Worm (Caenorhabditis elegans) whole organism, L1 larva: ENCODE measurements around the gene Y57G11C.23.

ENCODE experiments used
- C16A3.4 ChIP-seq: fragments of 150-350 bp; optimal IDR thresholded peaks from 2 replicates; lab custom pipeline; 2014; ENCODE audit warnings: missing biosample characterization, missing genetic modification characterization
- C34B4.2 ChIP-seq: sonication (generic microtip); optimal IDR thresholded peaks from 2 replicates; lab custom pipeline; 2017; ENCODE audit warnings: mild to moderate bottlenecking, missing genetic modification characterization, missing compliant biosample characterization
- ama-1 ChIP-seq: fragments of 150-350 bp; optimal IDR thresholded peaks from 2 replicates; lab custom pipeline; 2014
- blmp-1 ChIP-seq: fragments of 150-350 bp; optimal IDR thresholded peaks from 2 replicates; lab custom pipeline; 2014; ENCODE audit warnings: missing biosample characterization, missing genetic modification characterization
- ceh-8 ChIP-seq: fragments of 200-800 bp; sonication (Bioruptor generic); optimal IDR thresholded peaks from 2 replicates; lab custom pipeline; 2018; ENCODE audit warnings: mild to moderate bottlenecking, missing genetic modification characterization, moderate library complexity, missing compliant biosample characterization
- ces-1 ChIP-seq: fragments of 150-350 bp; optimal IDR thresholded peaks from 2 replicates; lab custom pipeline; 2014; ENCODE audit warnings: missing biosample characterization, missing genetic modification reagents, missing genetic modification characterization
- dpl-1 ChIP-seq, 3 experiments: fragments of 150-350 bp in 2 of 3; sonication (generic microtip) in 1 of 3; optimal IDR thresholded peaks; 2 replicates each; lab custom pipeline; 2014 to 2017; ENCODE audit warnings: missing biosample characterization in 3 of 3, missing genetic modification characterization in 3 of 3, missing genetic modification reagents in 3 of 3
- dsc-1 ChIP-seq: sonication (generic microtip); optimal IDR thresholded peaks from 2 replicates; lab custom pipeline; 2016; ENCODE audit warnings: mild to moderate bottlenecking, missing genetic modification characterization, missing compliant biosample characterization
- efl-1 ChIP-seq, 4 experiments: fragments of 150-350 bp; optimal IDR thresholded peaks in 3 of 4; peaks in 1 of 4; 1 replicate in 1 of 4; 2 replicates in 3 of 4; lab custom pipeline; 2014; ENCODE audit warnings: missing biosample characterization in 2 of 4, missing genetic modification characterization in 2 of 4, missing genetic modification reagents in 2 of 4
- efl-3 ChIP-seq: fragments of 200-800 bp; sonication (Bioruptor generic); optimal IDR thresholded peaks from 2 replicates; lab custom pipeline; 2018; ENCODE audit warnings: mild to moderate bottlenecking, missing genetic modification characterization, missing compliant biosample characterization
- egl-27 ChIP-seq, 2 experiments: fragments of 150-350 bp in 1 of 2; sonication (generic microtip); optimal IDR thresholded peaks; 3 replicates each; lab custom pipeline; 2017 to 2018; ENCODE audit warnings: missing biosample characterization in 2 of 2, missing genetic modification characterization in 2 of 2, missing genetic modification reagents in 2 of 2
- elt-2 ChIP-seq: sonication (generic microtip); optimal IDR thresholded peaks from 2 replicates; lab custom pipeline; 2016; ENCODE audit warnings: missing genetic modification characterization, mild to moderate bottlenecking, inconsistent platforms, missing compliant biosample characterization, missing genetic modification reagents
- fkh-10 ChIP-seq: sonication (generic microtip); optimal IDR thresholded peaks from 2 replicates; lab custom pipeline; 2017; ENCODE audit warnings: missing biosample characterization, missing genetic modification reagents, missing genetic modification characterization
- fkh-4 ChIP-seq: sonication (generic microtip); optimal IDR thresholded peaks from 2 replicates; lab custom pipeline; 2016; ENCODE audit warnings: missing compliant biosample characterization, missing genetic modification characterization, borderline replicate concordance
- fkh-8 ChIP-seq: sonication (generic microtip); optimal IDR thresholded peaks from 2 replicates; lab custom pipeline; 2016; ENCODE audit warnings: mild to moderate bottlenecking, missing genetic modification characterization, missing compliant biosample characterization
- hlh-17 ChIP-seq: fragments of 200-800 bp; sonication (Bioruptor generic); optimal IDR thresholded peaks from 2 replicates; lab custom pipeline; 2018; ENCODE audit warnings: missing genetic modification characterization, mild to moderate bottlenecking, missing compliant biosample characterization, moderate library complexity, borderline replicate concordance
- isw-1 ChIP-seq: fragments of 200-800 bp; sonication (Bioruptor generic); IDR thresholded peaks from 2 replicates; pipeline ENCODE4 v1.3.6; 2022; ENCODE audit warnings: missing genetic modification characterization, missing compliant biosample characterization
- lin-39 ChIP-seq: fragments of 150-350 bp; optimal IDR thresholded peaks from 2 replicates; lab custom pipeline; 2014; ENCODE audit warnings: missing biosample characterization, missing genetic modification reagents, missing genetic modification characterization
- lir-3 ChIP-seq: sonication (generic microtip); optimal IDR thresholded peaks from 2 replicates; lab custom pipeline; 2016; ENCODE audit warnings: mild to moderate bottlenecking, missing genetic modification characterization, moderate library complexity, missing compliant biosample characterization; ENCODE audit not compliant: poor library complexity
- mef-2 ChIP-seq: fragments of 150-350 bp; optimal IDR thresholded peaks from 2 replicates; lab custom pipeline; 2014; ENCODE audit warnings: missing biosample characterization, missing genetic modification characterization
- mep-1 ChIP-seq: fragments of 150-350 bp; optimal IDR thresholded peaks from 2 replicates; lab custom pipeline; 2014; ENCODE audit warnings: missing biosample characterization, missing genetic modification characterization
- nhr-12 ChIP-seq: sonication (generic microtip); optimal IDR thresholded peaks from 2 replicates; lab custom pipeline; 2017; ENCODE audit warnings: missing biosample characterization, missing genetic modification characterization
- nhr-28 ChIP-seq: fragments of 150-350 bp; optimal IDR thresholded peaks from 2 replicates; lab custom pipeline; 2014; ENCODE audit warnings: missing biosample characterization, missing genetic modification characterization
- nhr-47 ChIP-seq: sonication (generic microtip); optimal IDR thresholded peaks from 2 replicates; lab custom pipeline; 2016; ENCODE audit warnings: mild to moderate bottlenecking, missing genetic modification characterization, moderate library complexity, missing compliant biosample characterization
- nhr-71 ChIP-seq: sonication (generic microtip); optimal IDR thresholded peaks from 2 replicates; lab custom pipeline; 2016; ENCODE audit warnings: mild to moderate bottlenecking, missing genetic modification characterization, moderate library complexity, missing compliant biosample characterization
- nhr-85 ChIP-seq: sonication (generic microtip); peaks from one replicate; lab custom pipeline; 2016; ENCODE audit warnings: missing genetic modification characterization, inconsistent platforms, missing compliant biosample characterization
- pag-3 ChIP-seq: sonication (generic microtip); optimal IDR thresholded peaks from 2 replicates; lab custom pipeline; 2017; ENCODE audit warnings: missing genetic modification characterization, mild to moderate bottlenecking, missing compliant biosample characterization, antibody characterized with exemption, borderline replicate concordance; ENCODE audit not compliant: insufficient read depth
- rnt-1 ChIP-seq: sonication (generic microtip); optimal IDR thresholded peaks from 2 replicates; lab custom pipeline; 2016; ENCODE audit warnings: mild to moderate bottlenecking, missing genetic modification characterization, moderate library complexity, missing compliant biosample characterization
- skn-1 ChIP-seq: fragments of 150-350 bp; optimal IDR thresholded peaks from 2 replicates; lab custom pipeline; 2014; ENCODE audit warnings: missing biosample characterization, missing genetic modification characterization
- snpc-4 ChIP-seq: fragments of 150-350 bp; optimal IDR thresholded peaks from 2 replicates; lab custom pipeline; 2014; ENCODE audit warnings: missing biosample characterization, missing genetic modification characterization
- sup-37 ChIP-seq: fragments of 200-800 bp; sonication (Bioruptor generic); optimal IDR thresholded peaks from 2 replicates; lab custom pipeline; 2018; ENCODE audit warnings: mild to moderate bottlenecking, missing genetic modification characterization, missing compliant biosample characterization
- unc-130 ChIP-seq: fragments of 150-350 bp; optimal IDR thresholded peaks from 2 replicates; lab custom pipeline; 2017; ENCODE audit warnings: missing biosample characterization, missing genetic modification characterization, inconsistent platforms
- unc-30 ChIP-seq: sonication (generic microtip); optimal IDR thresholded peaks from 2 replicates; lab custom pipeline; 2017; ENCODE audit warnings: missing biosample characterization, missing genetic modification characterization
- unc-86 ChIP-seq: sonication (generic microtip); optimal IDR thresholded peaks from 2 replicates; lab custom pipeline; 2016; ENCODE audit warnings: missing genetic modification characterization, missing compliant biosample characterization
- vab-15 ChIP-seq: sonication (generic microtip); optimal IDR thresholded peaks from 2 replicates; lab custom pipeline; 2017; ENCODE audit warnings: missing genotype, mild to moderate bottlenecking, missing genetic modification characterization, missing compliant biosample characterization
- ztf-11 ChIP-seq, 2 experiments: sonication (generic microtip); optimal IDR thresholded peaks; 2 replicates each; lab custom pipeline; 2016 to 2017; ENCODE audit warnings: missing genetic modification characterization in 2 of 2, missing biosample characterization in 1 of 2, missing compliant biosample characterization in 1 of 2

The Y57G11C.23 gene

ce11 chrIV:14861691-14862090 lies at the start of gene Y57G11C.23:
Gene Y57G11C.23 (minus strand): TSS chrIV:14861791.
- TF ChIP-seq nhr-28 (tag; lab: Kevin White, UChicago), result no peak
- no peak for TF ChIP-seq ztf-11 (tag; optimal IDR thresholded peaks at IDR 0.05; lab: Kevin White, UChicago)

ce11 chrIV:14909589-14909988 lies 48.0 kb upstream of the Y57G11C.23 start, which contains the start of gene pnc-2:
Gene pnc-2 (minus strand): TSS chrIV:14909689.
- TF ChIP-seq fkh-8 (tag; lab: Kevin White, UChicago) (peak; percentile 19), C16A3.4 (tag; lab: Kevin White, UChicago) (no peak), vab-15 (tag; lab: Kevin White, UChicago) (no peak), egl-27 (tag; optimal IDR thresholded peaks at IDR 0.05; lab: Kevin White, UChicago) (no peak)

ce11 chrIV:14903188-14903587 lies 41.6 kb upstream of the Y57G11C.23 start:
- no peak for TF ChIP-seq efl-1 (optimal IDR thresholded peaks at IDR 0.05; lab: Kevin White, UChicago)
- TF ChIP-seq efl-1 (GFP tag; optimal IDR thresholded peaks at IDR 0.05 in 1 of 2; lab: Kevin White, UChicago), result peak in 1 of 2 experiments; percentile 83
- TF ChIP-seq nhr-12 (tag; lab: Kevin White, UChicago), result no peak
- TF ChIP-seq unc-130, result no peak
- no peak for TF ChIP-seq nhr-71 (tag; lab: Kevin White, UChicago)
- TF ChIP-seq fkh-8 (tag; lab: Kevin White, UChicago), result no peak
- TF ChIP-seq ama-1 (lab: Kevin White, UChicago), result no peak
- no peak for TF ChIP-seq rnt-1
- TF ChIP-seq nhr-47 (tag; lab: Kevin White, UChicago), result no peak
- TF ChIP-seq pag-3 (tag; lab: Kevin White, UChicago), result no peak
- no peak for TF ChIP-seq isw-1 (GFP tag; lab: Robert Waterston, UW)
- peak; percentile 6 for TF ChIP-seq hlh-17 (GFP tag; lab: Kevin White, UChicago)
- no peak for TF ChIP-seq unc-86 (tag; lab: Kevin White, UChicago)
- TF ChIP-seq C34B4.2, result no peak
- peak; percentile 63 for TF ChIP-seq nhr-85 (tag; lab: Kevin White, UChicago)

- no peak for TF ChIP-seq lir-3 (tag; lab: Kevin White, UChicago)
Measured at ce11 chrIV:14894339-14894738, 32.7 kb upstream of the Y57G11C.23 start.

- TF ChIP-seq blmp-1 (tag; lab: Kevin White, UChicago), result no peak
- no peak for TF ChIP-seq dsc-1 (tag; lab: Kevin White, UChicago)
- no peak for TF ChIP-seq mep-1 (tag; lab: Kevin White, UChicago)
- no peak for TF ChIP-seq unc-30 (tag; lab: Kevin White, UChicago)
- no peak for TF ChIP-seq snpc-4 (tag; lab: Kevin White, UChicago)
- TF ChIP-seq ces-1, result no peak
- TF ChIP-seq skn-1 (tag; lab: Kevin White, UChicago), result no peak
- TF ChIP-seq lin-39 (tag; lab: Kevin White, UChicago), result no peak
- no peak for TF ChIP-seq vab-15 (tag; lab: Kevin White, UChicago)
- no peak for TF ChIP-seq ceh-8
- no peak for TF ChIP-seq efl-3 (GFP tag; lab: Kevin White, UChicago)
- TF ChIP-seq sup-37, result no peak
- TF ChIP-seq isw-1 (GFP tag; lab: Robert Waterston, UW), result no peak
- TF ChIP-seq elt-2 (tag; lab: Kevin White, UChicago), result no peak
- no peak for TF ChIP-seq mef-2 (tag; lab: Kevin White, UChicago)
- TF ChIP-seq fkh-10 (GFP tag; lab: Kevin White, UChicago), result no peak
- TF ChIP-seq fkh-4 (tag; lab: Kevin White, UChicago), result no peak
- TF ChIP-seq dpl-1 (GFP tag; optimal IDR thresholded peaks at IDR 0.05; lab: Kevin White, UChicago), result no peak
- no peak for TF ChIP-seq C16A3.4 (tag; lab: Kevin White, UChicago)
- TF ChIP-seq, all 84 proteins: peak for 0
Measured at ce11 chrIV:14891996-14892395, 30.4 kb upstream of the Y57G11C.23 start.
